Worm (Caenorhabditis elegans): ENCODE data around the gene pigw-1.

- TF ChIP-seq pqm-1 (tag; optimal IDR thresholded peaks at IDR 0.05) = no peak
- no peak for TF ChIP-seq aly-2 (tag; optimal IDR thresholded peaks at IDR 0.05)
- no peak for TF ChIP-seq ceh-8 (GFP tag; optimal IDR thresholded peaks at IDR 0.05)
- TF ChIP-seq elt-3 (tag; optimal IDR thresholded peaks at IDR 0.05) = peak in 1 of 6 experiments; percentile 53
- TF ChIP-seq nhr-11 (tag; optimal IDR thresholded peaks at IDR 0.05) = no peak
Observed at ce11 chrII:2834105-2834504, 50.6 kb downstream of the pigw-1 start.

All from whole organism, L1 larva.